Worm (Caenorhabditis elegans) whole organism, late embryonic: ENCODE measurements around the gene F12A10.9.

Experiments
- ceh-34 ChIP-seq: sonication (generic microtip); optimal IDR thresholded peaks from 2 replicates; lab custom pipeline; 2016; ENCODE audit warnings: mild to moderate bottlenecking, missing genetic modification characterization, missing compliant biosample characterization
- dve-1 ChIP-seq: sonication (generic microtip); optimal IDR thresholded peaks from 2 replicates; lab custom pipeline; 2017; ENCODE audit warnings: antibody characterized with exemption, mild to moderate bottlenecking, missing genetic modification characterization, missing compliant biosample characterization
- lim-6 ChIP-seq: sonication (generic microtip); optimal IDR thresholded peaks from 2 replicates; lab custom pipeline; 2016; ENCODE audit warnings: missing genetic modification characterization, missing compliant biosample characterization
- nhr-232 ChIP-seq: sonication (generic microtip); optimal IDR thresholded peaks from 2 replicates; lab custom pipeline; 2016; ENCODE audit warnings: missing genetic modification characterization, missing compliant biosample characterization
- unc-3 ChIP-seq, 2 experiments: fragments of 200-800 bp in 1 of 2; sonication (Bioruptor generic) in 1 of 2; sonication (generic microtip) in 1 of 2; conservative IDR thresholded peaks in 1 of 2; optimal IDR thresholded peaks in 1 of 2; 2 replicates each; pipeline versions ENCODE4 v1.3.6 to Lab custom; 2016 to 2022; ENCODE audit warnings: missing compliant biosample characterization in 2 of 2, missing genetic modification characterization in 2 of 2, missing genetic modification reagents in 1 of 2

DNA sequence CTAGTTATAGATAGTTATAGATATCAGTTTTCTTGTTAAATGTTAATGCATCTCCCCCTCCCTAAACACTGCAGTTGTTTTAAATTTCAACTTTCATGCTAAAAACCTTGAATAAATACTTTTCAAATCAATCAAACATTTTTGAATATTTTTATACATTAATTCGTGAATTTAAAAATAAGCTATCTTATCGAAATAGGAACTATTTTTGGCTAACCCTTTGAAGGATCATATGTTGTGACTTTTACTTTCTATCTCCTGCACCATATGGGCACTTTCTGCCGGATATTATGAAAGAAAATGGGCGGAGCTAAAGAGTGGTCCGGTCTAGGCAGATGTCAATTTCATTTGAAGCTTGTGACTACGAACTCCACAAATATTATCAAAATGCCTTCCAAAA, 24.1 kb downstream of the F12A10.9 start, which contains the start of gene ZK177.11:
- TF ChIP-seq lim-6 (tag; lab: Kevin White, UChicago), result no peak
- TF ChIP-seq unc-3 (GFP tag; conservative IDR thresholded peaks at IDR 0.05; lab: Robert Waterston, UW), result no peak
- no peak for TF ChIP-seq unc-3 (tag; optimal IDR thresholded peaks at IDR 0.05; lab: Kevin White, UChicago)
- TF ChIP-seq dve-1 (tag; lab: Kevin White, UChicago), result no peak
- no peak for TF ChIP-seq ceh-34 (tag; lab: Kevin White, UChicago)
- TF ChIP-seq nhr-232 (tag; lab: Kevin White, UChicago), result no peak
